Worm (Caenorhabditis elegans) whole organism, mixed stage, embryonic: ENCODE results near the gene ttr-7.

Source experiments
- ceh-39 ChIP-seq: fragments of 150-350 bp; optimal IDR thresholded peaks from 2 replicates; lab custom pipeline; 2014; ENCODE audit warnings: missing biosample characterization, missing genetic modification characterization
- sptf-1 ChIP-seq: sonication (generic microtip); optimal IDR thresholded peaks from 2 replicates; lab custom pipeline; 2017; ENCODE audit warnings: mild to moderate bottlenecking, missing genetic modification characterization, moderate library complexity, missing compliant biosample characterization

DNA sequence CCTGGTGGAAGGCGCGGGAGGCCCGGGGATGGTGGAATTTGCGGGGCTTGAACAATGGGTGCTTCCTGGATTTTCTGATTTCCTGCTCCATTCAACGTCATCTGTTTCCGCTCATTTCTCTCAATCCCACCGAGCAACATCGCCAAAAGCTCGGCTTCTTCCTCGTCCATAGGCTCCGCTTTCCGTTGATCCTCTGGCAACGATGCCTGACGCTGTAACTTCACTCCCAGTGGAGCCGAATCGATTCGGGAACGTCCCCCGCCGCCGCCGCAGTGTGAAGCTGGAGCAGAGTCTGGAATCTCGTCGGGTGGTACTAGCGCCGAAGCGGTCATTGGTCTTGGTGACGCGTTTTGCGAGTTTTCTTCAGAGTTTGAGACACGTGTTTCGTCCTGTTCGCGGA lies 10.4 kb upstream of the ttr-7 start:
- TF ChIP-seq ceh-39 (tag; lab: Kevin White, UChicago) (no peak), sptf-1 (tag; lab: Kevin White, UChicago) (no peak)
